Fruit fly (Drosophila melanogaster): Measurements from ENCODE around the gene bdwf.

bdwf gene

DNA sequence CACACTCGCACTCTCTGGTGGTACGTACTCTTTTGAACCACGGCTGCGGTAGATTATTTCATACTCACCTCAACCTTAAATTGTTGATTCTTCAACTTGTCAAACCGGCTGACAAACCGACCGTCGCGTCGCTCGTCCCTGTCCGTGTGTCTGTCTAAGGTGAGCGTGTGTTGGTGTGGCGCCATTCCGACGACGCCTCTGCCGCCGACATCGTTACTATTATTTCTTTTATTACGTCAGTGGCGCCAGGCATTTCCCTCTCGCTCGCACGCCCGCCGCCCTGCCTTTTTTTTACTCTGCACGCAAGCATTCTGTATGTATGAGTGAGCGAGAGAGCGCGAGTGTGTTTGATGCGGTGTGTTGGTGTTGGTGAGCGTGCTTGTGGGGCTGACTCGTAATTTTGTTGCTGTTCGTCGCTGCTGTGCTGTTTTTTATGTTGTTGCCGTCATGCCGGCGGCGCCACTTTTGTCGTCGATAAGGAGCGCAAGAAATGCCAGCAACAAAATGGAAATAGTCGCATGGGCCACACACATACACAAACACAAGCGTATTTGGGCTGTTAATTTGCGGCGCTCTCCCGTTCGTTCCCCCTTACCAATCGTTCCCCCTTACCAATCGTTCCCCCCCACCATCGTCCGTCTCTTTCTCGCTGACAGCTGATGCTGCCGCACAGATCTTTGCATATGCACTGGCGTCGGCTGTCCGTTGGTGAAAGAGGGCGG, 13.4 kb upstream of the bdwf start (continued):
- TF ChIP-seq CG9215 (GFP tag; IDR thresholded peaks at IDR 0.05) = no peak
- peak; percentile 100 for TF ChIP-seq cg (GFP tag; optimal IDR thresholded peaks at IDR 0.05)
- no peak for TF ChIP-seq cato (GFP tag; optimal IDR thresholded peaks at IDR 0.05; ENCODE audit: borderline replicate concordance)
- TF ChIP-seq Eip74EF (GFP tag; optimal IDR thresholded peaks at IDR 0.05) = peak in 1 of 2 experiments; percentile 46
- no peak for TF ChIP-seq CG7357 (GFP tag; IDR thresholded peaks at IDR 0.05)
- TF ChIP-seq pita (GFP tag; optimal IDR thresholded peaks at IDR 0.05) = no peak
- no peak for TF ChIP-seq row (GFP tag; IDR thresholded peaks at IDR 0.05)
- no peak for TF ChIP-seq trem (tag; optimal IDR thresholded peaks at IDR 0.05)
- no peak for TF ChIP-seq Neu2 (GFP tag; optimal IDR thresholded peaks at IDR 0.05; ENCODE audit: borderline replicate concordance)
- TF ChIP-seq CrebB (tag; optimal IDR thresholded peaks at IDR 0.05) = peak; percentile 31
- TF ChIP-seq Pdp1 (GFP tag; optimal IDR thresholded peaks at IDR 0.05) = peak in 1 of 2 experiments; percentile 99
- TF ChIP-seq Lim3 (GFP tag; IDR thresholded peaks at IDR 0.05) = no peak
- no peak for TF ChIP-seq CG31441 (GFP tag; IDR thresholded peaks at IDR 0.05)
- peak; percentile 24 for TF ChIP-seq grau (tag; optimal IDR thresholded peaks at IDR 0.05)
- no peak for TF ChIP-seq insv (GFP tag; optimal IDR thresholded peaks at IDR 0.05)
- TF ChIP-seq Hr78 (GFP tag; optimal IDR thresholded peaks at IDR 0.05) = peak in 1 of 2 experiments; percentile 59
- TF ChIP-seq mirr (GFP tag; optimal IDR thresholded peaks at IDR 0.05) = peak; percentile 73
- no peak for TF ChIP-seq hb (GFP tag; IDR thresholded peaks at IDR 0.05; ENCODE audit: partially characterized antibody)
- peak; percentile 45; the same call in 1 of the 2 replicates for TF ChIP-seq CG9932 (GFP tag; IDR thresholded peaks at IDR 0.05)
- no peak for TF ChIP-seq CG6272 (GFP tag; IDR thresholded peaks at IDR 0.05)
- TF ChIP-seq CG1832 (GFP tag; optimal IDR thresholded peaks at IDR 0.05) = peak; percentile 92
- TF ChIP-seq Elba2 (GFP tag; optimal IDR thresholded peaks at IDR 0.05) = no peak
- no peak for TF ChIP-seq CG12104 (GFP tag; optimal IDR thresholded peaks at IDR 0.05)
- TF ChIP-seq unc-4 (GFP tag; IDR thresholded peaks at IDR 0.05; ENCODE audit: partially characterized antibody) = peak; percentile 29
- no peak for TF ChIP-seq CG12155 (GFP tag; optimal IDR thresholded peaks at IDR 0.05)
- TF ChIP-seq Med (GFP tag) = peak; percentile 99
- no peak for TF ChIP-seq CG15073 (GFP tag; optimal IDR thresholded peaks at IDR 0.05)
- TF ChIP-seq CG12942 (GFP tag; optimal IDR thresholded peaks at IDR 0.05) = no peak
- peak; percentile 30 for TF ChIP-seq phol (tag; optimal IDR thresholded peaks at IDR 0.05)
- no peak for TF ChIP-seq h (optimal IDR thresholded peaks at IDR 0.05)
- no peak for TF ChIP-seq her (GFP tag; optimal IDR thresholded peaks at IDR 0.05)
- no peak for TF ChIP-seq shn (GFP tag; optimal IDR thresholded peaks at IDR 0.05)
- TF ChIP-seq Sry-δ (GFP tag; optimal IDR thresholded peaks at IDR 0.05) = no peak
- TF ChIP-seq CG10565 (GFP tag; optimal IDR thresholded peaks at IDR 0.05) = no peak
- no peak for TF ChIP-seq sim (GFP tag; IDR thresholded peaks at IDR 0.05)
- TF ChIP-seq sima (GFP tag; optimal IDR thresholded peaks at IDR 0.05) = no peak
- TF ChIP-seq CG3726 (GFP tag; IDR thresholded peaks at IDR 0.05) = no peak
- no peak for TF ChIP-seq Dad (GFP tag; optimal IDR thresholded peaks at IDR 0.05)
- TF ChIP-seq Hey (tag; optimal IDR thresholded peaks at IDR 0.05) = peak; percentile 71
- peak; percentile 81 for TF ChIP-seq zen (tag; optimal IDR thresholded peaks at IDR 0.05)
- no peak for TF ChIP-seq CG7372 (GFP tag; IDR thresholded peaks at IDR 0.05)
- 0 out of 3 replicates have a peak, but pooled peaks have one; percentile 32 for TF ChIP-seq HLH4C (GFP tag; IDR thresholded peaks at IDR 0.05; ENCODE audit: partially characterized antibody)
- no peak for TF ChIP-seq gfzf (GFP tag; optimal IDR thresholded peaks at IDR 0.05)
- TF ChIP-seq Jarid2 (GFP tag; optimal IDR thresholded peaks at IDR 0.05) = peak; percentile 15
- TF ChIP-seq CG10959 (GFP tag; IDR thresholded peaks at IDR 0.05) = no peak
- TF ChIP-seq bsh (GFP tag; optimal IDR thresholded peaks at IDR 0.05) = peak in 1 of 2 experiments; percentile 58
- TF ChIP-seq CG16815 (GFP tag; optimal IDR thresholded peaks at IDR 0.05) = no peak
- peak; percentile 82 for TF ChIP-seq BtbVII (GFP tag; optimal IDR thresholded peaks at IDR 0.05)
- TF ChIP-seq CG31388 (GFP tag; optimal IDR thresholded peaks at IDR 0.05) = no peak
